Worm (Caenorhabditis elegans) whole organism, L4/young adult: ENCODE results near the gene ruvb-1.
"Not testable (repeated sequence)": the region's sequence is repeated elsewhere in the genome, so short reads cannot be mapped to it uniquely, and the experiment has no call there.

Experiments
- W03F9.2 ChIP-seq: fragments of 150-350 bp; optimal IDR thresholded peaks from 2 replicates; lab custom pipeline; 2014; ENCODE audit warnings: missing biosample characterization, missing genetic modification characterization
- dao-5 ChIP-seq: sonication (generic microtip); optimal IDR thresholded peaks from 2 replicates; lab custom pipeline; 2016; ENCODE audit warnings: missing genotype, missing genetic modification characterization, moderate library complexity, missing compliant biosample characterization
- him-1 ChIP-seq: sonication (generic microtip); optimal IDR thresholded peaks from 2 replicates; lab custom pipeline; 2016; ENCODE audit warnings: missing genotype, missing genetic modification reagents, missing genetic modification characterization, missing compliant biosample characterization

The ruvb-1 gene

ce11 chrV:9980731-9981483 lies at the start of gene ruvb-1, which contains the start of gene tofu-1:
TSS of gene ruvb-1 (minus strand) at chrV:9980802.
TSS of gene tofu-1 (plus strand) at chrV:9981147.
- TF ChIP-seq W03F9.2 (tag; lab: Kevin White, UChicago), result peak; percentile 29

ce11 chrV:10023062-10023536 lies 42.5 kb upstream of the ruvb-1 start:
- TF ChIP-seq dao-5 (no peak), him-1 (tag; lab: Kevin White, UChicago) (no peak), W03F9.2 (tag; lab: Kevin White, UChicago) (no peak)

- TF ChIP-seq dao-5, result no peak
- TF ChIP-seq him-1 (tag; lab: Kevin White, UChicago), result no peak
- no peak for TF ChIP-seq W03F9.2 (tag; lab: Kevin White, UChicago)
Observed at ce11 chrV:10019934-10020333, 39.3 kb upstream of the ruvb-1 start.

ce11 chrV:10019083-10019624 lies 38.6 kb upstream of the ruvb-1 start:
- no peak for TF ChIP-seq him-1 (tag; lab: Kevin White, UChicago)
- TF ChIP-seq W03F9.2 (tag; lab: Kevin White, UChicago), result no peak
- no peak for TF ChIP-seq dao-5

ce11 chrV:10018291-10018690 lies 37.7 kb upstream of the ruvb-1 start:
- TF ChIP-seq dao-5 (no peak), him-1 (tag; lab: Kevin White, UChicago) (no peak), W03F9.2 (tag; lab: Kevin White, UChicago) (peak; percentile 15)

- TF ChIP-seq dao-5 (no peak), W03F9.2 (tag; lab: Kevin White, UChicago) (no peak), him-1 (tag; lab: Kevin White, UChicago) (no peak)
Observed at ce11 chrV:10012639-10013038, 32.0 kb upstream of the ruvb-1 start.

ce11 chrV:10011623-10012022 lies 31.0 kb upstream of the ruvb-1 start, which contains the start of gene lea-1:
TSS of gene lea-1 (plus strand) at chrV:10011923.
- TF ChIP-seq W03F9.2 (tag; lab: Kevin White, UChicago), result no peak
- TF ChIP-seq dao-5, result no peak
- no peak for TF ChIP-seq him-1 (tag; lab: Kevin White, UChicago)

- TF ChIP-seq W03F9.2 (tag; lab: Kevin White, UChicago) (no peak), dao-5 (no peak), him-1 (tag; lab: Kevin White, UChicago) (no peak)
Observed at ce11 chrV:10007484-10007883, 26.9 kb upstream of the ruvb-1 start.

- TF ChIP-seq dao-5, result no peak
- no peak for TF ChIP-seq W03F9.2 (tag; lab: Kevin White, UChicago)
- no peak for TF ChIP-seq him-1 (tag; lab: Kevin White, UChicago)
Observed at ce11 chrV:10006374-10006773, 25.8 kb upstream of the ruvb-1 start.

ce11 chrV:10004048-10004761 lies 23.6 kb upstream of the ruvb-1 start, which contains the start of gene uda-1:
TSS of gene uda-1 (plus strand) at chrV:10004755.
- not testable (repeated sequence) for TF ChIP-seq dao-5; him-1 (tag; lab: Kevin White, UChicago); W03F9.2 (tag; lab: Kevin White, UChicago)

ce11 chrV:10003315-10003969 lies 22.8 kb upstream of the ruvb-1 start:
- TF ChIP-seq W03F9.2 (tag; lab: Kevin White, UChicago), result peak; percentile 74
- no peak for TF ChIP-seq dao-5
- TF ChIP-seq him-1 (tag; lab: Kevin White, UChicago), result no peak

ce11 chrV:10002720-10003119 lies 22.1 kb upstream of the ruvb-1 start:
- TF ChIP-seq him-1 (tag; lab: Kevin White, UChicago) (no peak), W03F9.2 (tag; lab: Kevin White, UChicago) (no peak), dao-5 (no peak)

ce11 chrV:10000760-10001159 lies 20.2 kb upstream of the ruvb-1 start, which contains the start of gene K08H10.10:
TSS of gene K08H10.10 (plus strand) at chrV:10001060.
- TF ChIP-seq dao-5 (no peak), W03F9.2 (tag; lab: Kevin White, UChicago) (no peak), him-1 (tag; lab: Kevin White, UChicago) (no peak)
